Worm (Caenorhabditis elegans) whole organism, young adult: ENCODE data around the gene F38A1.8.
A peak's percentile ranks its signal among the peaks of the same experiment; 100 is the strongest.

Experiments
- B0019.2 ChIP-seq: fragments of 200-800 bp; sonication (Bioruptor generic); conservative IDR thresholded peaks from 2 replicates; pipeline ENCODE4 v1.3.6; 2022; ENCODE audit warnings: missing genetic modification reagents, missing genetic modification characterization, missing compliant biosample characterization
- F49E8.2 ChIP-seq: sonication (generic microtip); optimal IDR thresholded peaks from 3 replicates; lab custom pipeline; 2017; ENCODE audit warnings: missing genetic modification characterization, mild to moderate bottlenecking, missing compliant biosample characterization, antibody characterized with exemption, moderate library complexity; ENCODE audit not compliant: insufficient read depth
- F57C9.4 ChIP-seq: sonication (generic microtip); optimal IDR thresholded peaks from 2 replicates; lab custom pipeline; 2017; ENCODE audit warnings: mild to moderate bottlenecking, missing genetic modification characterization, missing compliant biosample characterization
- K12H6.12 ChIP-seq: fragments of 200-800 bp; sonication (Bioruptor generic); optimal IDR thresholded peaks from 2 replicates; lab custom pipeline; 2018; ENCODE audit warnings: mild to moderate bottlenecking, missing genetic modification characterization, missing compliant biosample characterization
- T07F8.4 ChIP-seq: sonication (generic microtip); optimal IDR thresholded peaks from 2 replicates; lab custom pipeline; 2016; ENCODE audit warnings: mild to moderate bottlenecking, missing genetic modification characterization, moderate library complexity, missing compliant biosample characterization
- Y53F4B.3 ChIP-seq: fragments of 200-800 bp; sonication (Bioruptor generic); IDR thresholded peaks from 2 replicates; pipeline ENCODE4 v1.3.6; 2022; ENCODE audit warnings: missing genetic modification reagents, missing genetic modification characterization, missing compliant biosample characterization
- ceh-27 ChIP-seq: fragments of 200-800 bp; sonication (Bioruptor generic); optimal IDR thresholded peaks from 2 replicates; lab custom pipeline; 2018; ENCODE audit warnings: mild to moderate bottlenecking, missing genetic modification characterization, moderate library complexity, missing compliant biosample characterization
- ceh-40 ChIP-seq: fragments of 200-800 bp; sonication (Bioruptor generic); IDR thresholded peaks from 2 replicates; pipeline ENCODE4 v1.3.6; 2022; ENCODE audit warnings: missing genetic modification characterization, missing compliant biosample characterization
- chd-7 ChIP-seq: sonication (generic microtip); optimal IDR thresholded peaks from 2 replicates; lab custom pipeline; 2016; ENCODE audit warnings: mild to moderate bottlenecking, missing genetic modification characterization, moderate library complexity, missing compliant biosample characterization
- dox-1 ChIP-seq: fragments of 200-800 bp; sonication (Bioruptor generic); IDR thresholded peaks from 2 replicates; pipeline ENCODE4 v1.3.6; 2022; ENCODE audit warnings: missing genetic modification reagents, missing genetic modification characterization, missing compliant biosample characterization
- egrh-3 ChIP-seq: fragments of 200-800 bp; sonication (Bioruptor generic); IDR thresholded peaks from 2 replicates; pipeline ENCODE4 v1.3.6; 2022; ENCODE audit warnings: missing genetic modification reagents, missing genetic modification characterization, missing compliant biosample characterization
- hlh-12 ChIP-seq: sonication (generic microtip); optimal IDR thresholded peaks from 2 replicates; lab custom pipeline; 2016; ENCODE audit warnings: missing genetic modification characterization, missing compliant biosample characterization
- hlh-26 ChIP-seq: fragments of 200-800 bp; sonication (Bioruptor generic); conservative IDR thresholded peaks from 2 replicates; pipeline ENCODE4 v1.3.6; 2022; ENCODE audit warnings: missing genetic modification reagents, missing genetic modification characterization, missing compliant biosample characterization
- hmg-1.2 ChIP-seq: fragments of 200-800 bp; sonication (Bioruptor generic); IDR thresholded peaks from 2 replicates; pipeline ENCODE4 v1.3.6; 2022; ENCODE audit warnings: missing genetic modification reagents, missing genetic modification characterization, missing compliant biosample characterization
- hmg-20 ChIP-seq: fragments of 200-800 bp; sonication (Bioruptor generic); IDR thresholded peaks from 2 replicates; pipeline ENCODE4 v1.3.6; 2022; ENCODE audit warnings: missing genetic modification reagents, missing genetic modification characterization, missing compliant biosample characterization
- hsf-1 ChIP-seq: fragments of 200-800 bp; sonication (Bioruptor generic); IDR thresholded peaks from 2 replicates; pipeline ENCODE4 v1.3.6; 2022; ENCODE audit warnings: missing genetic modification reagents, missing genetic modification characterization, missing compliant biosample characterization
- lag-1 ChIP-seq: fragments of 200-800 bp; sonication (Bioruptor generic); IDR thresholded peaks from 2 replicates; pipeline ENCODE4 v1.3.6; 2022; ENCODE audit warnings: missing genetic modification reagents, missing genetic modification characterization, missing compliant biosample characterization
- lin-26 ChIP-seq: fragments of 200-800 bp; sonication (Bioruptor generic); IDR thresholded peaks from 2 replicates; pipeline ENCODE4 v1.3.6; 2022; ENCODE audit warnings: missing genetic modification reagents, missing genetic modification characterization, missing compliant biosample characterization
- lin-40 ChIP-seq: sonication (generic microtip); optimal IDR thresholded peaks from 2 replicates; lab custom pipeline; 2016; ENCODE audit warnings: missing genetic modification characterization, mild to moderate bottlenecking, missing compliant biosample characterization, missing genotype, missing genetic modification reagents
- lin-54 ChIP-seq: fragments of 200-800 bp; sonication (Bioruptor generic); optimal IDR thresholded peaks from 2 replicates; lab custom pipeline; 2018; ENCODE audit warnings: mild to moderate bottlenecking, missing genetic modification characterization, missing compliant biosample characterization
- mes-4 ChIP-seq: sonication (generic microtip); optimal IDR thresholded peaks from 2 replicates; lab custom pipeline; 2016; ENCODE audit warnings: missing genotype, missing genetic modification characterization, missing compliant biosample characterization
- nfya-1 ChIP-seq: sonication (generic microtip); optimal IDR thresholded peaks from 2 replicates; lab custom pipeline; 2017; ENCODE audit warnings: antibody characterized with exemption, missing compliant biosample characterization, missing genetic modification characterization, borderline replicate concordance; ENCODE audit not compliant: insufficient read depth
- nfyb-1 ChIP-seq: fragments of 200-800 bp; sonication (Bioruptor generic); IDR thresholded peaks from 2 replicates; pipeline ENCODE4 v1.3.6; 2022; ENCODE audit warnings: missing genetic modification reagents, missing genetic modification characterization, missing compliant biosample characterization
- nhr-120 ChIP-seq: fragments of 200-800 bp; sonication (Bioruptor generic); IDR thresholded peaks from 2 replicates; pipeline ENCODE4 v1.3.6; 2022; ENCODE audit warnings: missing genetic modification characterization, missing compliant biosample characterization
- nhr-80 ChIP-seq: sonication (generic microtip); optimal IDR thresholded peaks from 2 replicates; lab custom pipeline; 2016; ENCODE audit warnings: missing genetic modification characterization, missing compliant biosample characterization
- pbrm-1 ChIP-seq: fragments of 200-800 bp; sonication (Bioruptor generic); IDR thresholded peaks from 2 replicates; pipeline ENCODE4 v1.3.6; 2022; ENCODE audit warnings: missing genetic modification reagents, missing genetic modification characterization, missing compliant biosample characterization
- repo-1 ChIP-seq: sonication (generic microtip); optimal IDR thresholded peaks from 2 replicates; lab custom pipeline; 2017; ENCODE audit warnings: mild to moderate bottlenecking, missing genetic modification characterization, missing compliant biosample characterization
- snpc-1.3 ChIP-seq: sonication (generic microtip); optimal IDR thresholded peaks from 2 replicates; lab custom pipeline; 2017; ENCODE audit warnings: missing genetic modification characterization, mild to moderate bottlenecking, missing compliant biosample characterization, antibody characterized with exemption, moderate library complexity, missing genotype, missing genetic modification reagents; ENCODE audit not compliant: insufficient read depth
- snpc-3.4 ChIP-seq: sonication (generic microtip); optimal IDR thresholded peaks from 2 replicates; lab custom pipeline; 2017; ENCODE audit warnings: missing genetic modification characterization, mild to moderate bottlenecking, missing compliant biosample characterization, antibody characterized with exemption, moderate library complexity, missing genotype, missing genetic modification reagents
- snpc-4 ChIP-seq, 5 experiments: fragments of 150-350 bp in 1 of 5; sonication (generic microtip) in 4 of 5; optimal IDR thresholded peaks; 2 replicates each; lab custom pipeline; 2014 to 2018; ENCODE audit warnings: missing genetic modification characterization in 5 of 5, missing biosample characterization in 3 of 5, antibody characterized with exemption in 2 of 5, mild to moderate bottlenecking in 2 of 5, missing compliant biosample characterization in 2 of 5, missing genotype in 2 of 5, moderate library complexity in 2 of 5, missing genetic modification reagents in 1 of 5
- unc-130 ChIP-seq: sonication (generic microtip); optimal IDR thresholded peaks from 2 replicates; lab custom pipeline; 2016; ENCODE audit warnings: missing genetic modification reagents, missing genetic modification characterization, missing compliant biosample characterization
- zfh-2 ChIP-seq: fragments of 200-800 bp; sonication (Bioruptor generic); conservative IDR thresholded peaks from 2 replicates; pipeline ENCODE4 v1.3.6; 2022; ENCODE audit warnings: missing genetic modification reagents, missing genetic modification characterization, missing compliant biosample characterization
- ztf-18 ChIP-seq: sonication (generic microtip); optimal IDR thresholded peaks from 2 replicates; lab custom pipeline; 2016; ENCODE audit warnings: missing genotype, mild to moderate bottlenecking, missing genetic modification characterization, missing compliant biosample characterization

The F38A1.8 gene

ce11 chrIV:1212357-1212756 lies 27.3 kb downstream of the F38A1.8 start:
- TF ChIP-seq F49E8.2 (tag; lab: Kevin White, UChicago) (no peak), F57C9.4 (tag; lab: Kevin White, UChicago) (no peak), nhr-80 (no peak), hlh-26 (GFP tag; lab: Robert Waterston, UW) (no peak), snpc-1.3 (tag; lab: Kevin White, UChicago) (no peak), T07F8.4 (tag; lab: Kevin White, UChicago) (no peak), lag-1 (GFP tag; lab: Robert Waterston, UW) (no peak)

DNA sequence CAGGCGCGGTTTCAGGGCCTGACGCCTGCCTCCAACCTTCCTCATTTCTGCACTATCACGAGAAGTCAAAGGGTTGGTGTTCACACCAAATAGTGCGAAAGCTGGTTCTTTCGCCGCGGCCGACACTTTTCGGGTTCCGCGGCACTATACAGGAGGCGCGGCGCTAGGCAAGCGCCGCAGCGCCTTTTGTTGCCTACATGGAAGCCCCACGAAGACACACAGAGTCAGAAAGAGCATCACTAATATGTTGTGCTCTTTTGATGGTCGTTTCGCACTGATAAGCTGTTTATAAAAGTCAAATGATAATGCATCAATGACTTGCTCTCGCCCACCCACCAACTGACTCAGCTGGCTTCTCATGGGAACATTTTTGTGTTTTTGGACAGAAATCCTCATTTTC lies 27.8 kb downstream of the F38A1.8 start:
- 0 out of 2 replicates have a peak, but pooled peaks have one; percentile 23 for TF ChIP-seq egrh-3 (GFP tag; lab: Robert Waterston, UW)
- TF ChIP-seq nhr-80: peak; percentile 73
- no peak for TF ChIP-seq lin-40 (tag; lab: Kevin White, UChicago)
- TF ChIP-seq chd-7: no peak
- no peak for TF ChIP-seq pbrm-1
- TF ChIP-seq mes-4 (tag; lab: Kevin White, UChicago): no peak
- peak; percentile 51 for TF ChIP-seq dox-1 (GFP tag; lab: Robert Waterston, UW)
- TF ChIP-seq hmg-1.2 (GFP tag; lab: Robert Waterston, UW): no peak; the same call in 1 of the 2 replicates
- TF ChIP-seq zfh-2 (GFP tag; lab: Robert Waterston, UW): peak; percentile 69; the same call in 1 of the 2 replicates
- no peak for TF ChIP-seq B0019.2
- no peak for TF ChIP-seq Y53F4B.3 (GFP tag; lab: Robert Waterston, UW)
- TF ChIP-seq unc-130 (GFP tag; lab: Kevin White, UChicago): no peak
- TF ChIP-seq ztf-18 (tag; lab: Kevin White, UChicago): no peak
- TF ChIP-seq K12H6.12 (tag; lab: Kevin White, UChicago): no peak
- no peak for TF ChIP-seq snpc-3.4 (tag; lab: Kevin White, UChicago)
- TF ChIP-seq nhr-120 (GFP tag; lab: Robert Waterston, UW): no peak
- no peak for TF ChIP-seq hmg-20 (GFP tag; lab: Robert Waterston, UW)
- TF ChIP-seq snpc-4 (GFP tag; optimal IDR thresholded peaks at IDR 0.05; lab: Kevin White, UChicago): no peak
- TF ChIP-seq snpc-4 (tag; optimal IDR thresholded peaks at IDR 0.05; lab: Kevin White, UChicago): peak in 1 of 4 experiments; percentile 81

- TF ChIP-seq nfya-1: no peak
- no peak for TF ChIP-seq repo-1
- TF ChIP-seq zfh-2 (GFP tag; lab: Robert Waterston, UW): peak; percentile 52
- 0 out of 2 replicates have a peak, but pooled peaks have one; percentile 43 for TF ChIP-seq lin-26 (GFP tag; lab: Robert Waterston, UW)
- TF ChIP-seq lin-54 (GFP tag; lab: Kevin White, UChicago): no peak
- TF ChIP-seq ceh-40 (GFP tag; lab: Robert Waterston, UW): no peak
- TF ChIP-seq ceh-27: no peak
These were observed 29.8 kb downstream of the F38A1.8 start for ce11 chrIV:1209813-1210212.

- no peak for TF ChIP-seq hsf-1 (GFP tag; lab: Robert Waterston, UW)
- no peak for TF ChIP-seq nfyb-1 (GFP tag; lab: Robert Waterston, UW)
- TF ChIP-seq hlh-12 (tag; lab: Kevin White, UChicago): no peak
These were observed 30.3 kb downstream of the F38A1.8 start for ce11 chrIV:1209320-1209719.
